Worm (Caenorhabditis elegans): ENCODE measurements around the gene odd-1.
A peak's percentile ranks its signal among the peaks of the same experiment; 100 is the strongest.

The odd-1 gene

DNA sequence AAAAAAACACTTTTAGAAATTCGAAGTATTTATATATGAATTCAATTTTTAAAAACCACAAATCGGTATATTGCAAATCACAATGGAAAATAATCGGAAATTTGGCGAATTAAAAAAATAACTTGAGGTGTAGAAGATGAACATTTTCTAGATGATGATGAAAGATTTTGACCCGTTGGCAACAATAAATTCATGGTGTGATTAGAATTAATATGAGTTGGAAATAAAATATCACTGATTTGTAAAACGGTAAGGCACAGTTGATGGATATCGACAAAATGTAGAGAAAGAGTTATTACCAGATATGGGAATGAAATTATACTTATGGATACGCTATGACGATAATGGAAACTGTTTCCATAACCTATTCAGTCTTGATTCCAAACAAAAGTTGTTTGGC is 4.2 kb downstream of the odd-1 start:
- no peak for TF ChIP-seq lsy-12 (tag; optimal IDR thresholded peaks at IDR 0.05)
- no peak for TF ChIP-seq ztf-4 (tag; optimal IDR thresholded peaks at IDR 0.05)
- TF ChIP-seq egl-27 (tag; optimal IDR thresholded peaks at IDR 0.05), result no peak
- no peak for TF ChIP-seq nhr-67 (tag; optimal IDR thresholded peaks at IDR 0.05)
- TF ChIP-seq snpc-4 (tag; optimal IDR thresholded peaks at IDR 0.05), result no peak
- TF ChIP-seq zag-1 (tag; optimal IDR thresholded peaks at IDR 0.05), result no peak
- no peak for TF ChIP-seq tbx-2 (tag; optimal IDR thresholded peaks at IDR 0.05)
- TF ChIP-seq ceh-28 (tag; optimal IDR thresholded peaks at IDR 0.05), result no peak
- TF ChIP-seq unc-62 (GFP tag; optimal IDR thresholded peaks at IDR 0.05), result no peak
- no peak for TF ChIP-seq daf-12 (tag; optimal IDR thresholded peaks at IDR 0.05)
- no peak for TF ChIP-seq nhr-11 (tag; optimal IDR thresholded peaks at IDR 0.05)
- no peak for TF ChIP-seq lin-15B (tag; optimal IDR thresholded peaks at IDR 0.05)
- no peak for TF ChIP-seq nhr-12 (tag; optimal IDR thresholded peaks at IDR 0.05)
- no peak for TF ChIP-seq egl-5 (tag; optimal IDR thresholded peaks at IDR 0.05)
- TF ChIP-seq aly-2 (tag; optimal IDR thresholded peaks at IDR 0.05), result no peak
- TF ChIP-seq nhr-25 (tag; optimal IDR thresholded peaks at IDR 0.05), result no peak

DNA sequence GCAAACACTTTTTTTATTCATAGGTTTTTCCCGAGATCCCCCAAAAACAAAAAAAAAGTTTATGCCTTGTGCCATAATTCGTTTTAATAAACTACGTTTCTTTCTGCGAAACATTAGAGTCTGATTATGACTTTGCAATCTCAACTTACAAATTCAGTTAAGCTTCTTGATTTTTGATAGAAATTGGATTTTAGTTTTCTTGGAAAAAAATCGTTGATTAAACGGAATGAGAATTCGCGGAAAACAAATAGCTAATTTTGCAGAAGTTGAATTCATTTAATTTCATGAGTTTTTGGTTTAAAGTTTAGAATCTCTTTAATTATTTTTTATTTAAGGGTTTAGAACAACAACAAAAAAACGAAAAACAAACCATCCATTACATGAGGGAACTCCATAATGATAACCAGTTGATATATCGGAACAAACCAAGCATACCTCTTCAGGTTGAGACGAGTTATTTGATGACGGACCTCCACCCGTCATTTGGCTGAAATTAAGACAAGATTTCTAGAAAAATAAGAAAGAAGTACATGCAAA is 6.9 kb downstream of the odd-1 start, which contains the start of gene nhr-10:
Gene nhr-10 (minus strand): TSS at position 487 of the 537 bp plus-strand sequence.
- peak; percentile 77 for TF ChIP-seq nhr-11 (tag; optimal IDR thresholded peaks at IDR 0.05)
- no peak for TF ChIP-seq daf-12 (tag; optimal IDR thresholded peaks at IDR 0.05)
- TF ChIP-seq nhr-23 (tag; optimal IDR thresholded peaks at IDR 0.05), result no peak

- TF ChIP-seq ama-1 (optimal IDR thresholded peaks at IDR 0.05), result no peak
- no peak for TF ChIP-seq eor-1 (tag; optimal IDR thresholded peaks at IDR 0.05)
- no peak for TF ChIP-seq tbx-2 (tag; optimal IDR thresholded peaks at IDR 0.05)
- TF ChIP-seq jun-1 (tag; optimal IDR thresholded peaks at IDR 0.05), result peak; percentile 76
- TF ChIP-seq fos-1 (tag; optimal IDR thresholded peaks at IDR 0.05), result no peak
- no peak for TF ChIP-seq ceh-82 (tag; optimal IDR thresholded peaks at IDR 0.05)
- peak; percentile 71 for TF ChIP-seq skn-1 (tag; optimal IDR thresholded peaks at IDR 0.05)
- peak; percentile 25 for TF ChIP-seq lin-15B (tag; optimal IDR thresholded peaks at IDR 0.05)
- peak; percentile 87 for TF ChIP-seq egl-27 (tag; optimal IDR thresholded peaks at IDR 0.05)
- TF ChIP-seq sea-2 (GFP tag; optimal IDR thresholded peaks at IDR 0.05), result no peak
- TF ChIP-seq snpc-4 (tag; optimal IDR thresholded peaks at IDR 0.05), result peak; percentile 45
- peak; percentile 62 for TF ChIP-seq nhr-23 (tag; optimal IDR thresholded peaks at IDR 0.05)
- peak; percentile 28 for TF ChIP-seq hmg-11 (tag; optimal IDR thresholded peaks at IDR 0.05)
- TF ChIP-seq nhr-43 (tag; optimal IDR thresholded peaks at IDR 0.05; ENCODE audit: poor library complexity, severe bottlenecking), result peak; percentile 59
- TF ChIP-seq mdl-1 (tag; optimal IDR thresholded peaks at IDR 0.05), result peak; percentile 22
- TF ChIP-seq unc-39 (tag; optimal IDR thresholded peaks at IDR 0.05), result no peak
- TF ChIP-seq fkh-2 (tag; optimal IDR thresholded peaks at IDR 0.05), result no peak
- peak; percentile 85 for TF ChIP-seq nhr-25 (tag; optimal IDR thresholded peaks at IDR 0.05)
- TF ChIP-seq elt-3 (tag; optimal IDR thresholded peaks at IDR 0.05), result no peak
- TF ChIP-seq nhr-77 (tag; optimal IDR thresholded peaks at IDR 0.05), result no peak
- TF ChIP-seq pha-4 (tag; optimal IDR thresholded peaks at IDR 0.05), result peak; percentile 89
- TF ChIP-seq elt-2 (tag; optimal IDR thresholded peaks at IDR 0.05), result peak; percentile 68
- TF ChIP-seq ztf-11 (tag; optimal IDR thresholded peaks at IDR 0.05), result no peak
- peak; percentile 74 for TF ChIP-seq pqm-1 (tag; optimal IDR thresholded peaks at IDR 0.05)
- TF ChIP-seq elt-1 (tag; optimal IDR thresholded peaks at IDR 0.05), result peak; percentile 45
- no peak for TF ChIP-seq nhr-12 (tag; optimal IDR thresholded peaks at IDR 0.05)
- no peak for TF ChIP-seq lin-39 (tag; optimal IDR thresholded peaks at IDR 0.05)
- TF ChIP-seq zag-1 (tag; optimal IDR thresholded peaks at IDR 0.05), result no peak
- peak; percentile 3 for TF ChIP-seq lsy-12 (tag; optimal IDR thresholded peaks at IDR 0.05)
- TF ChIP-seq nhr-67 (tag; optimal IDR thresholded peaks at IDR 0.05), result no peak
- no peak for TF ChIP-seq mml-1 (tag; optimal IDR thresholded peaks at IDR 0.05)
- TF ChIP-seq R02D3.7 (tag; optimal IDR thresholded peaks at IDR 0.05), result no peak
- peak; percentile 73 for TF ChIP-seq nfya-1 (tag; optimal IDR thresholded peaks at IDR 0.05; ENCODE audit: insufficient read depth)
- no peak for TF ChIP-seq unc-62 (GFP tag; optimal IDR thresholded peaks at IDR 0.05)
- peak; percentile 41 for TF ChIP-seq ceh-28 (tag; optimal IDR thresholded peaks at IDR 0.05)
- no peak for TF ChIP-seq nhr-76 (tag; optimal IDR thresholded peaks at IDR 0.05)
Observed at ce11 chrIII:7116615-7117252, 8.6 kb downstream of the odd-1 start.

All from whole organism, L3 larva.